Fruit fly (Drosophila melanogaster) whole organism, pupa: ENCODE measurements around the gene Takl2.

Experiments used
- CG10348 ChIP-seq: fragments of 200-800 bp; sonication (Bioruptor generic); IDR thresholded peaks from 2 replicates; pipeline ENCODE4 v1.3.6; 2022; ENCODE audit warnings: missing biosample characterization, missing genetic modification characterization
- CG12605 ChIP-seq: fragments of 200-800 bp; sonication (Bioruptor generic); IDR thresholded peaks from 2 replicates; pipeline ENCODE4 v1.3.6; 2022; ENCODE audit warnings: missing biosample characterization, missing genetic modification characterization
- CG13204 ChIP-seq: fragments of 200-800 bp; sonication (Bioruptor generic); optimal IDR thresholded peaks from 2 replicates; lab custom pipeline; 2018; ENCODE audit warnings: missing biosample characterization, mild to moderate bottlenecking, missing genetic modification characterization, moderate library complexity
- CG14655 ChIP-seq: fragments of 200-800 bp; sonication (Bioruptor generic); optimal IDR thresholded peaks from 3 replicates; lab custom pipeline; 2017; ENCODE audit warnings: mild to moderate bottlenecking, missing biosample characterization, missing genetic modification reagents, missing genetic modification characterization
- CG15710 ChIP-seq: fragments of 200-800 bp; sonication (Bioruptor generic); optimal IDR thresholded peaks from 2 replicates; lab custom pipeline; 2018; ENCODE audit warnings: missing biosample characterization, mild to moderate bottlenecking, missing genetic modification characterization, moderate library complexity
- CG17806 ChIP-seq: fragments of 200-800 bp; sonication (Bioruptor generic); optimal IDR thresholded peaks from 2 replicates; lab custom pipeline; 2018; ENCODE audit warnings: missing biosample characterization, mild to moderate bottlenecking, missing genetic modification characterization, moderate library complexity
- CG34367 ChIP-seq: fragments of 200-800 bp; sonication (Bioruptor generic); optimal IDR thresholded peaks from 2 replicates; lab custom pipeline; 2018; ENCODE audit warnings: missing biosample characterization, mild to moderate bottlenecking, missing genetic modification characterization
- CG4496 ChIP-seq: fragments of 200-800 bp; sonication (Bioruptor generic); IDR thresholded peaks from 3 replicates; pipeline ENCODE4 v1.3.6; 2022; ENCODE audit warnings: missing biosample characterization, missing genetic modification characterization
- CG8159 ChIP-seq: fragments of 200-800 bp; sonication (Bioruptor generic); optimal IDR thresholded peaks from 3 replicates; lab custom pipeline; 2018; ENCODE audit warnings: missing biosample characterization, mild to moderate bottlenecking, missing genetic modification characterization, moderate library complexity
- CG8301 ChIP-seq: fragments of 200-800 bp; sonication (Bioruptor generic); optimal IDR thresholded peaks from 2 replicates; lab custom pipeline; 2018; ENCODE audit warnings: missing biosample characterization, mild to moderate bottlenecking, missing genetic modification characterization
- CG9948 ChIP-seq: fragments of 200-800 bp; sonication (Bioruptor generic); optimal IDR thresholded peaks from 2 replicates; lab custom pipeline; 2018; ENCODE audit warnings: missing biosample characterization, mild to moderate bottlenecking, missing genetic modification characterization, moderate library complexity
- D1 ChIP-seq: fragments of 200-800 bp; sonication (Bioruptor generic); optimal IDR thresholded peaks from 2 replicates; lab custom pipeline; 2018; ENCODE audit warnings: missing biosample characterization, mild to moderate bottlenecking, missing genetic modification characterization, moderate library complexity
- EcR ChIP-seq: fragments of 200-800 bp; sonication (Bioruptor generic); optimal IDR thresholded peaks from 3 replicates; lab custom pipeline; 2019; ENCODE audit warnings: missing biosample characterization, missing genetic modification characterization, mild to moderate bottlenecking, moderate library complexity, missing genetic modification reagents
- Ets98B ChIP-seq: fragments of 200-800 bp; sonication (Bioruptor generic); IDR thresholded peaks from 2 replicates; pipeline ENCODE4 v1.3.6; 2022; ENCODE audit warnings: missing biosample characterization, missing genetic modification characterization
- Pif1A ChIP-seq: fragments of 200-800 bp; sonication (Bioruptor generic); optimal IDR thresholded peaks from 3 replicates; lab custom pipeline; 2016; ENCODE audit warnings: missing biosample characterization, missing genetic modification characterization
- Pif1B ChIP-seq: fragments of 200-800 bp; sonication (Bioruptor generic); optimal IDR thresholded peaks from 3 replicates; lab custom pipeline; 2016; ENCODE audit warnings: missing biosample characterization, missing genetic modification characterization
- Snoo ChIP-seq: fragments of 200-800 bp; sonication (Bioruptor generic); optimal IDR thresholded peaks from 3 replicates; lab custom pipeline; 2017; ENCODE audit warnings: missing biosample characterization, mild to moderate bottlenecking, missing genetic modification characterization, inconsistent platforms
- fd96Ca ChIP-seq: fragments of 200-800 bp; sonication (Bioruptor generic); IDR thresholded peaks from 3 replicates; pipeline ENCODE4 v1.3.6; 2022; ENCODE audit warnings: missing biosample characterization, missing genetic modification characterization
- gl ChIP-seq: fragments of 200-800 bp; sonication (Bioruptor generic); optimal IDR thresholded peaks from 2 replicates; lab custom pipeline; 2018; ENCODE audit warnings: missing biosample characterization, mild to moderate bottlenecking, missing genetic modification characterization
- rn ChIP-seq: fragments of 200-800 bp; sonication (Bioruptor generic); IDR thresholded peaks from 2 replicates; pipeline ENCODE4 v1.3.6; 2022; ENCODE audit warnings: missing biosample characterization, missing genetic modification characterization

Takl2 gene

DNA sequence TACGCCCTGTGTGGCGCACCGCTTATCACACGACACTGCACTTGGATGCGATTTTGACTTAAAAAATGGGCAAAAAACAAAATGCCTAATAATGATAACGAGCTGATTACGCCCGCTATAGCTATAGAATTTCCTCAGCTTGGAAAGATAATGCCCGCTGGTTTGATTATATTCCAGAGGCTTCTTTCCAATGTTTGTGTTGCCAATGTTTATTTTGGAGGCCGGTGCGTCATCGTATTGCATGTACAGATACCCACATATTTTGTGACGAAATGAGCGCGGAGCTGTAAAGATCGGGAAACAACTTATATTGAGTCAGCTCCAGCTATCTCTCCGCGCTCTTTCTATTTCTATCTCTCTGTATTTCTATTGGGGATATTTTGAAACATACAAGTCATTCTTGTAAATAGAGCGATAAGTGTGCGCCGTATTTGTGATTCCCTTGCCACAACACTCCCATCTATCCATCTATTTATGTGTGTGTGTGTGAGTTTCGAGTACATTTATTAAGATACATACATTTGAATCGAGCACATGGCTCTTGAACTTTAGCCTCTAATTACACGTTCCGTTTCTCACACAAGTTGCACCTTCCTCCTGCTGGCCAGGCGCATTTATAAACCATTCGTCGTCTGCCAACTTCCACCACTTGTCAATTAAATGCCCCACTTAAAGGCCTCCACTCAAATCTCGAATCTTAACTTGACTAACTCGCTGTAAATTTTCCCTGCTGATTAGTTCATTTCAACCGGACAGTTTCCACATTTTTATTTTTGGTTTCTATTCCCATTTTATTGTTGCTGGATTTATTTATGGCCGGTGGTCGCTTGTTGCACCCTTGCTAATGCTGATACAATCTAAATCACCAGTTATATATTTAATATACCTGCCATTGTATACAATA lies 49.4 kb downstream of the Takl2 start:
- TF ChIP-seq EcR (GFP tag; lab: Kevin White, UChicago): no peak
- TF ChIP-seq CG13204: no peak
- TF ChIP-seq CG17806 (tag; lab: Kevin White, UChicago): no peak
- no peak for TF ChIP-seq fd96Ca
- TF ChIP-seq CG12605 (GFP tag; lab: Robert Waterston, UW): no peak
- no peak for TF ChIP-seq Pif1A (GFP tag; lab: Kevin White, UChicago)
- TF ChIP-seq Snoo: no peak
- TF ChIP-seq CG34367: no peak
- no peak for TF ChIP-seq CG14655 (GFP tag; lab: Kevin White, UChicago)
- TF ChIP-seq CG9948 (tag; lab: Kevin White, UChicago): no peak
- no peak for TF ChIP-seq CG10348 (GFP tag; lab: Robert Waterston, UW)
- no peak for TF ChIP-seq rn (GFP tag; lab: Robert Waterston, UW)
- no peak for TF ChIP-seq CG8159 (tag; lab: Kevin White, UChicago)
- TF ChIP-seq CG15710 (tag; lab: Kevin White, UChicago): no peak
- no peak for TF ChIP-seq D1 (tag; lab: Kevin White, UChicago)
- TF ChIP-seq CG8301 (tag; lab: Kevin White, UChicago): no peak
- TF ChIP-seq CG4496 (GFP tag; lab: Robert Waterston, UW): no peak
- TF ChIP-seq gl (tag; lab: Kevin White, UChicago): no peak
- TF ChIP-seq Pif1B (GFP tag; lab: Kevin White, UChicago): no peak
- no peak for TF ChIP-seq Ets98B (GFP tag; lab: Robert Waterston, UW)
- TF ChIP-seq, all 21 proteins: peak for 0
